Worm (Caenorhabditis elegans): ENCODE results near the gene C42C1.9.

- TF ChIP-seq unc-62 (GFP tag; optimal IDR thresholded peaks at IDR 0.05) (no peak), nhr-23 (tag; optimal IDR thresholded peaks at IDR 0.05) (no peak), snpc-4 (tag; optimal IDR thresholded peaks at IDR 0.05) (no peak)
These were observed 44.9 kb downstream of the C42C1.9 start for ce11 chrIV:12334142-12334541.
